Fruit fly (Drosophila melanogaster) S2 (cell line): Measurements from ENCODE around the gene CG10651.

Experiments used
- CG8478 ChIP-seq: fragments of >200 bp; optimal IDR thresholded peaks from 2 replicates; lab custom pipeline; 2018
- CTCF ChIP-seq, 2 experiments: fragments of >200 bp; optimal IDR thresholded peaks; 2 replicates each; lab custom pipeline; 2018

Gene CG10651

dm6 chr2L:20134823-20135222, at the start of gene CG10651:
Gene CG10651, minus strand, starts transcription at chr2L:20134923.
- TF ChIP-seq CTCF (optimal IDR thresholded peaks at IDR 0.05; lab: Kevin White, UChicago) (no peak), CG8478 (lab: Kevin White, UChicago) (no peak)

dm6 chr2L:20148368-20148767, 13.6 kb upstream of the CG10651 start:
- peak; percentile 11 to 29 for TF ChIP-seq CTCF (optimal IDR thresholded peaks at IDR 0.05; lab: Kevin White, UChicago)
- TF ChIP-seq CG8478 (lab: Kevin White, UChicago) = no peak

dm6 chr2L:20146218-20146617, 11.5 kb upstream of the CG10651 start:
- TF ChIP-seq CG8478 (lab: Kevin White, UChicago) (no peak), CTCF (optimal IDR thresholded peaks at IDR 0.05; lab: Kevin White, UChicago) (no peak)

- TF ChIP-seq CG8478 (lab: Kevin White, UChicago) (no peak), CTCF (optimal IDR thresholded peaks at IDR 0.05; lab: Kevin White, UChicago) (no peak)
Observed at dm6 chr2L:20121233-20121551, 13.5 kb downstream of the CG10651 start.

- TF ChIP-seq CG8478 (lab: Kevin White, UChicago) (no peak), CTCF (optimal IDR thresholded peaks at IDR 0.05; lab: Kevin White, UChicago) (peak; percentile 100)
Observed at dm6 chr2L:20120388-20121232, 14.1 kb downstream of the CG10651 start.

- TF ChIP-seq CTCF (optimal IDR thresholded peaks at IDR 0.05; lab: Kevin White, UChicago) (no peak), CG8478 (lab: Kevin White, UChicago) (no peak)
Observed at dm6 chr2L:20117752-20118151, 17.0 kb downstream of the CG10651 start.

dm6 chr2L:20115865-20116264, 18.9 kb downstream of the CG10651 start:
- TF ChIP-seq CG8478 (lab: Kevin White, UChicago) (no peak), CTCF (optimal IDR thresholded peaks at IDR 0.05; lab: Kevin White, UChicago) (no peak)

dm6 chr2L:20106595-20106994, 28.1 kb downstream of the CG10651 start:
- peak; percentile 72 to 80 for TF ChIP-seq CTCF (optimal IDR thresholded peaks at IDR 0.05; lab: Kevin White, UChicago)
- TF ChIP-seq CG8478 (lab: Kevin White, UChicago) = no peak

dm6 chr2L:20104526-20104925, 30.2 kb downstream of the CG10651 start:
- TF ChIP-seq CG8478 (lab: Kevin White, UChicago) (no peak), CTCF (optimal IDR thresholded peaks at IDR 0.05; lab: Kevin White, UChicago) (no peak)

dm6 chr2L:20104050-20104449, 30.7 kb downstream of the CG10651 start, which contains the start of gene CG13970:
Gene CG13970, minus strand, starts transcription at chr2L:20104150.
- TF ChIP-seq CG8478 (lab: Kevin White, UChicago) = no peak
- no peak for TF ChIP-seq CTCF (optimal IDR thresholded peaks at IDR 0.05; lab: Kevin White, UChicago)

- TF ChIP-seq CG8478 (lab: Kevin White, UChicago) (no peak), CTCF (optimal IDR thresholded peaks at IDR 0.05; lab: Kevin White, UChicago) (peak in 1 of 2 experiments; percentile 2)
Observed at dm6 chr2L:20098194-20098593, 36.5 kb downstream of the CG10651 start.

dm6 chr2L:20097773-20098172, 37.0 kb downstream of the CG10651 start:
- TF ChIP-seq CG8478 (lab: Kevin White, UChicago) (no peak), CTCF (optimal IDR thresholded peaks at IDR 0.05; lab: Kevin White, UChicago) (no peak)

dm6 chr2L:20097105-20097631, 37.6 kb downstream of the CG10651 start, which contains the start of the genes mRpS18B and Kua:
Gene mRpS18B, minus strand, starts transcription at chr2L:20097253.
Gene Kua, plus strand, starts transcription at chr2L:20097581.
- TF ChIP-seq CTCF (optimal IDR thresholded peaks at IDR 0.05; lab: Kevin White, UChicago) (no peak), CG8478 (lab: Kevin White, UChicago) (no peak)

dm6 chr2L:20093794-20094193, 40.9 kb downstream of the CG10651 start, which contains the start of the genes Taf13 and nesd:
Gene Taf13, minus strand, starts transcription at chr2L:20093849.
Gene nesd, plus strand, starts transcription at chr2L:20093972.
- TF ChIP-seq CTCF (optimal IDR thresholded peaks at IDR 0.05; lab: Kevin White, UChicago) (no peak), CG8478 (lab: Kevin White, UChicago) (no peak)

dm6 chr2L:20091094-20091679, 43.5 kb downstream of the CG10651 start, which contains the start of the genes CG10747 and Pyroxd1:
Gene CG10747, minus strand, starts transcription at chr2L:20091348.
Gene Pyroxd1, plus strand, starts transcription at chr2L:20091435.
- TF ChIP-seq CG8478 (lab: Kevin White, UChicago) (no peak), CTCF (optimal IDR thresholded peaks at IDR 0.05; lab: Kevin White, UChicago) (no peak)
